Worm (Caenorhabditis elegans) whole organism, L4/young adult: ENCODE data around the gene set-2.

ENCODE experiments used
- W03F9.2 ChIP-seq: fragments of 150-350 bp; optimal IDR thresholded peaks from 2 replicates; lab custom pipeline; 2014; ENCODE audit warnings: missing biosample characterization, missing genetic modification characterization
- him-1 ChIP-seq: sonication (generic microtip); optimal IDR thresholded peaks from 2 replicates; lab custom pipeline; 2016; ENCODE audit warnings: missing genotype, missing genetic modification reagents, missing genetic modification characterization, missing compliant biosample characterization

ce11 chrIII:4924134-4924533 is 5.9 kb downstream of the set-2 start:
- no peak for TF ChIP-seq him-1 (tag; lab: Kevin White, UChicago)
- TF ChIP-seq W03F9.2 (tag; lab: Kevin White, UChicago): no peak
